Worm (Caenorhabditis elegans) whole organism, late embryonic: ENCODE results near the gene srh-193.

Experiments
- F13H6.1 ChIP-seq: sonication (generic microtip); optimal IDR thresholded peaks from 2 replicates; lab custom pipeline; 2016; ENCODE audit warnings: missing genetic modification characterization, missing compliant biosample characterization
- ama-1 ChIP-seq: fragments of 150-350 bp; optimal IDR thresholded peaks from 2 replicates; lab custom pipeline; 2014
- ceh-24 ChIP-seq: sonication (generic microtip); optimal IDR thresholded peaks from 2 replicates; lab custom pipeline; 2016; ENCODE audit warnings: mild to moderate bottlenecking, missing genetic modification characterization, missing compliant biosample characterization
- dmd-4 ChIP-seq: sonication (generic microtip); optimal IDR thresholded peaks from 2 replicates; lab custom pipeline; 2016; ENCODE audit warnings: borderline replicate concordance, missing genetic modification characterization, missing compliant biosample characterization
- fax-1 ChIP-seq: sonication (generic microtip); optimal IDR thresholded peaks from 2 replicates; lab custom pipeline; 2016; ENCODE audit warnings: missing genotype, missing genetic modification characterization, missing compliant biosample characterization
- fkh-10 ChIP-seq: fragments of 150-350 bp; optimal IDR thresholded peaks from 2 replicates; lab custom pipeline; 2014; ENCODE audit warnings: missing biosample characterization, missing genetic modification reagents, missing genetic modification characterization
- nhr-11 ChIP-seq: fragments of 150-350 bp; optimal IDR thresholded peaks from 2 replicates; lab custom pipeline; 2014; ENCODE audit warnings: missing biosample characterization, missing genetic modification characterization
- pha-4 ChIP-seq: fragments of 150-350 bp; optimal IDR thresholded peaks from 2 replicates; lab custom pipeline; 2018; ENCODE audit warnings: missing biosample characterization, missing genetic modification reagents, missing genetic modification characterization

- TF ChIP-seq dmd-4 (tag; lab: Kevin White, UChicago) (no peak), F13H6.1 (tag; lab: Kevin White, UChicago) (no peak), ama-1 (no peak), fax-1 (tag; lab: Kevin White, UChicago) (no peak), ceh-24 (no peak), pha-4 (tag; lab: Kevin White, UChicago) (no peak), nhr-11 (tag; lab: Kevin White, UChicago) (no peak), fkh-10 (GFP tag; lab: Kevin White, UChicago) (no peak)
These were observed 36.8 kb upstream of the srh-193 start, which contains the start of gene D2063.1 for ce11 chrV:4326841-4327240.
